Worm (Caenorhabditis elegans) whole organism, late embryonic: ENCODE data around the gene T25B9.5.

ENCODE experiments used
- C08G9.2 ChIP-seq: sonication (generic microtip); optimal IDR thresholded peaks from 2 replicates; lab custom pipeline; 2016; ENCODE audit warnings: mild to moderate bottlenecking, missing genetic modification characterization, moderate library complexity, missing compliant biosample characterization
- F13H6.1 ChIP-seq: sonication (generic microtip); optimal IDR thresholded peaks from 2 replicates; lab custom pipeline; 2016; ENCODE audit warnings: missing genetic modification characterization, missing compliant biosample characterization
- K02D7.2 ChIP-seq: sonication (generic microtip); optimal IDR thresholded peaks from 2 replicates; lab custom pipeline; 2017; ENCODE audit warnings: mild to moderate bottlenecking, missing genetic modification characterization, missing compliant biosample characterization
- K09A11.1 ChIP-seq: sonication (generic microtip); optimal IDR thresholded peaks from 2 replicates; lab custom pipeline; 2017; ENCODE audit warnings: antibody characterized with exemption, mild to moderate bottlenecking, missing genetic modification characterization, missing compliant biosample characterization; ENCODE audit not compliant: insufficient read depth
- T23F11.4 ChIP-seq: fragments of 200-800 bp; sonication (Bioruptor generic); optimal IDR thresholded peaks from 2 replicates; lab custom pipeline; 2018; ENCODE audit warnings: mild to moderate bottlenecking, missing genetic modification characterization, missing compliant biosample characterization
- Y22D7AL.16 ChIP-seq: sonication (generic microtip); optimal IDR thresholded peaks from 2 replicates; lab custom pipeline; 2016; ENCODE audit warnings: missing genetic modification characterization, missing compliant biosample characterization
- ahr-1 ChIP-seq: sonication (generic microtip); optimal IDR thresholded peaks from 2 replicates; lab custom pipeline; 2016; ENCODE audit warnings: missing genetic modification characterization, missing compliant biosample characterization
- ceh-18 ChIP-seq: sonication (generic microtip); optimal IDR thresholded peaks from 2 replicates; lab custom pipeline; 2016; ENCODE audit warnings: missing genetic modification characterization, missing compliant biosample characterization
- ceh-19 ChIP-seq: fragments of 200-800 bp; sonication (Bioruptor generic); optimal IDR thresholded peaks from 2 replicates; lab custom pipeline; 2018; ENCODE audit warnings: mild to moderate bottlenecking, missing genetic modification characterization, missing compliant biosample characterization
- ceh-2 ChIP-seq: sonication (generic microtip); optimal IDR thresholded peaks from 2 replicates; lab custom pipeline; 2016; ENCODE audit warnings: missing genotype, missing genetic modification characterization, missing compliant biosample characterization
- ceh-30 ChIP-seq: fragments of 150-350 bp; optimal IDR thresholded peaks from 2 replicates; lab custom pipeline; 2014; ENCODE audit warnings: missing biosample characterization, missing genetic modification characterization
- ceh-31 ChIP-seq: sonication (generic microtip); optimal IDR thresholded peaks from 2 replicates; lab custom pipeline; 2016; ENCODE audit warnings: missing genetic modification characterization, missing compliant biosample characterization
- ceh-48 ChIP-seq: sonication (generic microtip); optimal IDR thresholded peaks from 2 replicates; lab custom pipeline; 2016; ENCODE audit warnings: missing genetic modification characterization, inconsistent platforms, missing compliant biosample characterization
- ceh-6 ChIP-seq: fragments of 200-800 bp; sonication (Bioruptor generic); optimal IDR thresholded peaks from 2 replicates; lab custom pipeline; 2018; ENCODE audit warnings: mild to moderate bottlenecking, missing genetic modification characterization, missing compliant biosample characterization
- che-1 ChIP-seq: sonication (generic microtip); optimal IDR thresholded peaks from 2 replicates; lab custom pipeline; 2016; ENCODE audit warnings: mild to moderate bottlenecking, missing genetic modification characterization, missing compliant biosample characterization
- dve-1 ChIP-seq: sonication (generic microtip); optimal IDR thresholded peaks from 2 replicates; lab custom pipeline; 2017; ENCODE audit warnings: antibody characterized with exemption, mild to moderate bottlenecking, missing genetic modification characterization, missing compliant biosample characterization
- eyg-1 ChIP-seq: sonication (generic microtip); optimal IDR thresholded peaks from 2 replicates; lab custom pipeline; 2016; ENCODE audit warnings: missing genotype, missing genetic modification characterization, missing compliant biosample characterization
- fax-1 ChIP-seq: sonication (generic microtip); optimal IDR thresholded peaks from 2 replicates; lab custom pipeline; 2016; ENCODE audit warnings: missing genotype, missing genetic modification characterization, missing compliant biosample characterization
- fkh-10 ChIP-seq: fragments of 150-350 bp; optimal IDR thresholded peaks from 2 replicates; lab custom pipeline; 2014; ENCODE audit warnings: missing biosample characterization, missing genetic modification reagents, missing genetic modification characterization
- gmeb-2 ChIP-seq: sonication (generic microtip); optimal IDR thresholded peaks from 2 replicates; lab custom pipeline; 2016; ENCODE audit warnings: missing genetic modification characterization, inconsistent platforms, missing compliant biosample characterization
- hlh-13 ChIP-seq: fragments of 200-800 bp; sonication (Bioruptor generic); optimal IDR thresholded peaks from 2 replicates; lab custom pipeline; 2018; ENCODE audit warnings: mild to moderate bottlenecking, missing genetic modification characterization, missing compliant biosample characterization
- hlh-6 ChIP-seq: sonication (generic microtip); optimal IDR thresholded peaks from 2 replicates; lab custom pipeline; 2016; ENCODE audit warnings: missing genotype, missing genetic modification characterization, missing compliant biosample characterization
- lim-6 ChIP-seq: sonication (generic microtip); optimal IDR thresholded peaks from 2 replicates; lab custom pipeline; 2016; ENCODE audit warnings: missing genetic modification characterization, missing compliant biosample characterization
- nfya-1 ChIP-seq: sonication (generic microtip); optimal IDR thresholded peaks from 2 replicates; lab custom pipeline; 2017; ENCODE audit warnings: missing genetic modification characterization, mild to moderate bottlenecking, missing compliant biosample characterization, antibody characterized with exemption, moderate library complexity
- nhr-11 ChIP-seq: fragments of 150-350 bp; optimal IDR thresholded peaks from 2 replicates; lab custom pipeline; 2014; ENCODE audit warnings: missing biosample characterization, missing genetic modification characterization
- nhr-232 ChIP-seq: sonication (generic microtip); optimal IDR thresholded peaks from 2 replicates; lab custom pipeline; 2016; ENCODE audit warnings: missing genetic modification characterization, missing compliant biosample characterization
- pag-3 ChIP-seq: sonication (generic microtip); optimal IDR thresholded peaks from 2 replicates; lab custom pipeline; 2016; ENCODE audit warnings: missing compliant biosample characterization, missing genetic modification characterization, borderline replicate concordance
- pha-2 ChIP-seq: sonication (generic microtip); optimal IDR thresholded peaks from 2 replicates; lab custom pipeline; 2017; ENCODE audit warnings: mild to moderate bottlenecking, missing genetic modification characterization, missing compliant biosample characterization
- pha-4 ChIP-seq: fragments of 150-350 bp; optimal IDR thresholded peaks from 2 replicates; lab custom pipeline; 2018; ENCODE audit warnings: missing biosample characterization, missing genetic modification reagents, missing genetic modification characterization
- sox-4 ChIP-seq: sonication (generic microtip); optimal IDR thresholded peaks from 2 replicates; lab custom pipeline; 2017; ENCODE audit warnings: mild to moderate bottlenecking, missing genetic modification characterization, inconsistent platforms, missing compliant biosample characterization
- tbx-2 ChIP-seq: sonication (generic microtip); optimal IDR thresholded peaks from 2 replicates; lab custom pipeline; 2016; ENCODE audit warnings: missing genetic modification characterization, missing compliant biosample characterization
- unc-42 ChIP-seq: sonication (generic microtip); optimal IDR thresholded peaks from 2 replicates; lab custom pipeline; 2016; ENCODE audit warnings: missing genotype, missing genetic modification characterization, missing compliant biosample characterization
- unc-55 ChIP-seq: sonication (generic microtip); optimal IDR thresholded peaks from 2 replicates; lab custom pipeline; 2017; ENCODE audit warnings: missing biosample characterization, missing genetic modification reagents, missing genetic modification characterization
- unc-86 ChIP-seq: sonication (generic microtip); optimal IDR thresholded peaks from 2 replicates; lab custom pipeline; 2016; ENCODE audit warnings: missing genetic modification characterization, missing compliant biosample characterization
- zip-5 ChIP-seq: sonication (generic microtip); optimal IDR thresholded peaks from 2 replicates; lab custom pipeline; 2016; ENCODE audit warnings: missing genetic modification characterization, missing compliant biosample characterization
- ztf-16 ChIP-seq: sonication (generic microtip); optimal IDR thresholded peaks from 2 replicates; lab custom pipeline; 2017; ENCODE audit warnings: missing genetic modification characterization, missing compliant biosample characterization

T25B9.5 gene

ce11 chrIV:10773811-10774210, 19.2 kb upstream of the T25B9.5 start, which contains the start of gene inpp-1:
Gene inpp-1 (minus strand): TSS chrIV:10773911.
- TF ChIP-seq C08G9.2 (tag; lab: Kevin White, UChicago), result no peak
- no peak for TF ChIP-seq ceh-19
- TF ChIP-seq zip-5 (tag; lab: Kevin White, UChicago), result no peak
- no peak for TF ChIP-seq K02D7.2 (tag; lab: Kevin White, UChicago)
- TF ChIP-seq sox-4, result no peak
- no peak for TF ChIP-seq pha-2 (tag; lab: Kevin White, UChicago)
- no peak for TF ChIP-seq tbx-2 (tag; lab: Kevin White, UChicago)
- TF ChIP-seq ceh-18 (tag; lab: Kevin White, UChicago), result no peak
- TF ChIP-seq hlh-6 (tag; lab: Kevin White, UChicago), result no peak
- TF ChIP-seq unc-55, result no peak
- TF ChIP-seq pha-4 (tag; lab: Kevin White, UChicago), result no peak
- no peak for TF ChIP-seq ceh-30 (tag; lab: Kevin White, UChicago)
- no peak for TF ChIP-seq ceh-6 (GFP tag; lab: Kevin White, UChicago)
- TF ChIP-seq ceh-2 (tag; lab: Kevin White, UChicago), result no peak
- TF ChIP-seq unc-86 (tag; lab: Kevin White, UChicago), result no peak
- TF ChIP-seq unc-42 (tag; lab: Kevin White, UChicago), result no peak

DNA sequence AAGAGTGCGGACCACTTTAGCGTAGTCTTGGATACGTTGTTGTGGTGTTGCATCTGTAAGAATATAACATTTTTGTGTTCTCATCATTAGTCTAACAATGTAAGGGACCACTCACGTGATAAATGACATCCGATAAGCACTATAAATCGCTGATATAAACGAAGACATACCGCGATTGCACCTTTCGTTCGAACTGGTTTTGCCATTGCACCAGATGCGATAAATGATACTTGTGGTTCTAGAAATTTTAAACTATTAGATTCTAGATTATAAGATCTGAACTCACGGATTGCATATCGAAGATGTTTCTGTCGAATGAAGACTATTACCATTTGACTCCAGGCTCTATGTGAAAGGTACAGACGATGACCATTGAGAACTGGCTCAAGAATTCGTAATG, 16.7 kb upstream of the T25B9.5 start:
- no peak for TF ChIP-seq nfya-1 (tag; lab: Kevin White, UChicago)

- TF ChIP-seq unc-55, result no peak
- no peak for TF ChIP-seq ceh-6 (GFP tag; lab: Kevin White, UChicago)
- TF ChIP-seq fax-1 (tag; lab: Kevin White, UChicago), result no peak
- no peak for TF ChIP-seq gmeb-2 (tag; lab: Kevin White, UChicago)
- TF ChIP-seq eyg-1 (tag; lab: Kevin White, UChicago), result no peak
- TF ChIP-seq lim-6 (tag; lab: Kevin White, UChicago), result no peak
- TF ChIP-seq tbx-2 (tag; lab: Kevin White, UChicago), result no peak
- TF ChIP-seq hlh-13, result no peak
- TF ChIP-seq K09A11.1, result no peak
- TF ChIP-seq T23F11.4 (GFP tag; lab: Kevin White, UChicago), result no peak
Observed at ce11 chrIV:10769353-10769752, 14.8 kb upstream of the T25B9.5 start, which contains the start of gene T25B9.9. Gene T25B9.9 (plus strand): TSS chrIV:10769653.

DNA sequence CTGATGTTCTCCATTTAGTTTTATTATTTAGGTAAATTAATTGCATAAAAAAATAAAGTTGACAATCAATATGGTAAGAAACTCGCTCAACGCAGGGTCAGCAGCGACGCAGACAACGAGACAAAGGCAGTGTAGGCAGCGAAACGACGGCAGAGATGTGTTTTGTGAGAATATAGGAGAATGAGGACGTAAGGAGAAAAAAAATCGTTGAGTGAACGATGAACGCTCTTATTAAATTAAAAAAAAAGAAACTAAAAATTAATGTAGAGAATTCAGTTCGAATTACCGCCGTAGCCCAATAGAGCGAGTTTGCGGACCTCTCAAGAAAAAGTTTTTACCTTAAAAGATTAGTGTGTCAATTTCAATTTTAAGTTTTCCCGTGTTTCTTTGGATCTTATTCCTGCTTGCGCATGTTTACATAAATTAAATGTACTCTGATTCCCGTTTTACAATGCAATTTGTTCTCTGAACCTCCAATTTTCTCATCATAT, 13.6 kb upstream of the T25B9.5 start, which contains the start of gene T25B9.8:
Gene T25B9.8, minus strand, starts transcription at position 51 of the 491 bp plus-strand sequence.
- no peak for TF ChIP-seq ahr-1 (tag; lab: Kevin White, UChicago)
- TF ChIP-seq nhr-232 (tag; lab: Kevin White, UChicago), result no peak
- TF ChIP-seq F13H6.1 (tag; lab: Kevin White, UChicago), result no peak
- peak; percentile 33 for TF ChIP-seq unc-42 (tag; lab: Kevin White, UChicago)
- TF ChIP-seq, all 69 proteins: peak for 1

DNA sequence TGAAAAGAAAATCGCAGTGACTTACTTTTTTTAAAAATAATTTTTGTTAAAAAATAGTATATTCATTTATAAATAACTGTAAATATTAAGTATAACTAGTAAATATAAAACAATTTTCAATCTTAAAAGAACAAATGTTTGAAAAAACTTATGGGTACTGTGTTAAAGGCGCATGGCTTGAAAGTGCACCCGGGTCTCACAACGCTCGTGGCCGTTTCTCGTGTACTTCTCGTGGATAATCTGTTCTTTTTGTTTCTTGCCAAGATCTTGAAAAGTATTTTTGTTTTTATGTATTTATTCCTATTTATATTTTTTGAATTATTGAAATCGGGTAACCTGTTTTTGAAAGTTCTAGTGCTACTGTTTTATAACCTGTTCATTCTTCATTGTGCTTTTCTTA, 11.5 kb upstream of the T25B9.5 start:
- TF ChIP-seq fkh-10 (GFP tag; lab: Kevin White, UChicago) (no peak), C08G9.2 (tag; lab: Kevin White, UChicago) (no peak), che-1 (tag; lab: Kevin White, UChicago) (no peak), ahr-1 (tag; lab: Kevin White, UChicago) (no peak), K09A11.1 (no peak), ceh-2 (tag; lab: Kevin White, UChicago) (no peak), ztf-16 (tag; lab: Kevin White, UChicago) (no peak), sox-4 (no peak), pag-3 (tag; lab: Kevin White, UChicago) (no peak), ceh-48 (tag; lab: Kevin White, UChicago) (no peak), Y22D7AL.16 (tag; lab: Kevin White, UChicago) (no peak), nhr-11 (tag; lab: Kevin White, UChicago) (no peak), dve-1 (tag; lab: Kevin White, UChicago) (no peak), ceh-31 (tag; lab: Kevin White, UChicago) (no peak), pha-2 (tag; lab: Kevin White, UChicago) (no peak), unc-55 (no peak)
